Worm (Caenorhabditis elegans): Measurements from ENCODE around the gene aagr-2.

The aagr-2 gene

ce11 chrII:4914214-4914613 lies 10.8 kb downstream of the aagr-2 start, which contains the start of gene R05F9.11:
Gene R05F9.11, minus strand, starts transcription at chrII:4914218.
- peak; percentile 90 for TF ChIP-seq xnd-1 (tag; optimal IDR thresholded peaks at IDR 0.05)
- no peak for TF ChIP-seq bed-2 (GFP tag; IDR thresholded peaks at IDR 0.05)
- no peak for TF ChIP-seq F57A8.1 (GFP tag; optimal IDR thresholded peaks at IDR 0.05)
- peak; percentile 79 for TF ChIP-seq him-1 (tag; optimal IDR thresholded peaks at IDR 0.05)
- no peak for TF ChIP-seq ceh-58 (GFP tag; IDR thresholded peaks at IDR 0.05)
- no peak for TF ChIP-seq F55B11.4 (tag; optimal IDR thresholded peaks at IDR 0.05; ENCODE audit: borderline replicate concordance, insufficient read depth)
- TF ChIP-seq dpl-1 (GFP tag; optimal IDR thresholded peaks at IDR 0.05): no peak
- peak; percentile 4 for TF ChIP-seq tlf-1 (GFP tag; optimal IDR thresholded peaks at IDR 0.05)
- no peak for TF ChIP-seq ztf-22 (GFP tag; optimal IDR thresholded peaks at IDR 0.05)
- peak; percentile 95 for TF ChIP-seq F33H1.4 (GFP tag; IDR thresholded peaks at IDR 0.05)
- TF ChIP-seq let-607 (tag; optimal IDR thresholded peaks at IDR 0.05): no peak
- no peak for TF ChIP-seq unc-130 (GFP tag; optimal IDR thresholded peaks at IDR 0.05)
- TF ChIP-seq F49E8.2 (tag; optimal IDR thresholded peaks at IDR 0.05; ENCODE audit: insufficient read depth): peak; percentile 43
- peak; percentile 93 for TF ChIP-seq madf-6 (GFP tag; IDR thresholded peaks at IDR 0.05)
- no peak for TF ChIP-seq K12H6.12 (tag; optimal IDR thresholded peaks at IDR 0.05)
- no peak for TF ChIP-seq snpc-1.3 (tag; optimal IDR thresholded peaks at IDR 0.05; ENCODE audit: insufficient read depth)
- no peak for TF ChIP-seq mxl-1 (tag; optimal IDR thresholded peaks at IDR 0.05)
- TF ChIP-seq madf-8 (GFP tag; conservative IDR thresholded peaks at IDR 0.05): peak; percentile 87
- TF ChIP-seq tbp1 (GFP tag; optimal IDR thresholded peaks at IDR 0.05): peak; percentile 42
- TF ChIP-seq ceh-91 (GFP tag; IDR thresholded peaks at IDR 0.05): 0 out of 2 replicates have a peak, but pooled peaks have one; percentile 52
- TF ChIP-seq D2030.7 (GFP tag; IDR thresholded peaks at IDR 0.05): peak; percentile 66
- peak; percentile 45 for TF ChIP-seq lin-54 (GFP tag; optimal IDR thresholded peaks at IDR 0.05)
- TF ChIP-seq rcor-1 (GFP tag; IDR thresholded peaks at IDR 0.05): 0 out of 2 replicates have a peak, but pooled peaks have one; percentile 11
- no peak for TF ChIP-seq lsy-27 (tag; optimal IDR thresholded peaks at IDR 0.05; ENCODE audit: borderline replicate concordance, insufficient read depth)
- TF ChIP-seq mcd-1 (GFP tag; IDR thresholded peaks at IDR 0.05): 0 out of 2 replicates have a peak, but pooled peaks have one; percentile 18
- TF ChIP-seq lsl-1 (GFP tag; optimal IDR thresholded peaks at IDR 0.05): peak; percentile 94
- TF ChIP-seq egrh-3 (GFP tag; IDR thresholded peaks at IDR 0.05): no peak
- TF ChIP-seq repo-1 (tag; optimal IDR thresholded peaks at IDR 0.05): no peak
- TF ChIP-seq B0019.2 (GFP tag; conservative IDR thresholded peaks at IDR 0.05): no peak
- no peak for TF ChIP-seq aptf-3 (GFP tag; IDR thresholded peaks at IDR 0.05)
- no peak for TF ChIP-seq pbrm-1 (GFP tag; IDR thresholded peaks at IDR 0.05)
- TF ChIP-seq dox-1 (GFP tag; IDR thresholded peaks at IDR 0.05): no peak
- TF ChIP-seq B0035.1 (tag; optimal IDR thresholded peaks at IDR 0.05): no peak
- TF ChIP-seq efl-1 (GFP tag; optimal IDR thresholded peaks at IDR 0.05): peak; percentile 27
- 0 out of 2 replicates have a peak, but pooled peaks have one; percentile 40 for TF ChIP-seq hsf-1 (GFP tag; IDR thresholded peaks at IDR 0.05)
- no peak for TF ChIP-seq chd-7 (tag; optimal IDR thresholded peaks at IDR 0.05)

DNA sequence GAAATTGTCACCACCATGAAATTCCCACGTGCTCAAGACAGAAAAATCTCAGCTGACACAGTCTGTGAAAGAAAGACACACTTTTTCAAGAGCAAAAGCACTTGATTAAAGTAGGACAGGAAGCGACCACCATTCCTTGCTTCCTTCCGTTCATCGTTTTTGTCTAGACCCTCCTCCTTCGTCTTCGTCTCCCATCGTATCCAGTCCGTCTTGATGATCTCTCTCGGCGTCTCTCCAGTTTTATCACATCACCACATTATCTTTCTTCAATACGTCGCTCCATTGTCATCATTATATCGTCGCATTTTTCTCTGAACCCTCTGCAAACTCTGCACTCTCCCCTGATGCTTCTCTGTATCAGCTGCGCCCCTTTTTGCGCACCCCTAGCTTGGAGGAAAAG lies 16.9 kb downstream of the aagr-2 start:
- TF ChIP-seq madf-3 (GFP tag; IDR thresholded peaks at IDR 0.05): no peak
- 0 out of 2 replicates have a peak, but pooled peaks have one; percentile 35 for TF ChIP-seq zfh-2 (GFP tag; conservative IDR thresholded peaks at IDR 0.05)
- 0 out of 2 replicates have a peak, but pooled peaks have one; percentile 9 for TF ChIP-seq K11D2.4 (GFP tag; IDR thresholded peaks at IDR 0.05)
- TF ChIP-seq attf-5 (GFP tag; optimal IDR thresholded peaks at IDR 0.05): peak; percentile 22
- peak; percentile 24 for TF ChIP-seq lin-40 (tag; optimal IDR thresholded peaks at IDR 0.05)
- no peak for TF ChIP-seq D2030.7 (GFP tag; IDR thresholded peaks at IDR 0.05)
- TF ChIP-seq cebp-1 (GFP tag; IDR thresholded peaks at IDR 0.05): no peak
- TF ChIP-seq cebp-1 (tag; optimal IDR thresholded peaks at IDR 0.05): peak; percentile 20
- peak; percentile 40; the same call in 1 of the 2 replicates for TF ChIP-seq hmg-1.2 (GFP tag; IDR thresholded peaks at IDR 0.05)

All from whole organism, young adult.